Fruit fly (Drosophila melanogaster) ovary, adult (tissue): ENCODE results near the gene CG33128.

Experiments used
- CG17801 ChIP-seq: fragments of 200-800 bp; optimal IDR thresholded peaks from 2 replicates; lab custom pipeline; 2019; ENCODE audit warnings: missing biosample characterization, mild to moderate bottlenecking, missing genetic modification characterization, moderate library complexity; ENCODE audit not compliant: partially characterized antibody

CG33128 gene

dm6 chr2L:1522397-1522796 is 28.5 kb downstream of the CG33128 start, which contains the start of gene Or22b:
Gene Or22b (plus strand): TSS chr2L:1522697.
- TF ChIP-seq CG17801 (GFP tag; lab: Kevin White, UChicago), result no peak

DNA sequence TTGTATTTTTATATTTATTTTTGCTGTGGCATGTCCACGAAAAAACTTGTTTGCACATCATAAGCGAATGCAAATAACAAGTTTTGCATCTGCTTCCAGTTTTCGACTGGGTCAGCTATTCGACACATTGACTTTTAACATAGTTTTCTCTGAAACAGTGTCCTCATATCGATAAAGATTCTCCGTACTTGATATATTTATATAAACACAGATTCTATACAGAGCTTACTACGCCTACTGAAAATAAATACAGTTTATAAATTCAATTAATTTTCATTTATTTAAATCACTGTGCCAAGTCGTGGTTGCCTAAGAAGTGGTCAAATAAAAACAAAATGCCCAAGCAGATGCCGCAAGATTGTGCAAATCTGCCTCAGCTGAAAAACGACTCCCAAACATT is 41.4 kb downstream of the CG33128 start:
- no peak for TF ChIP-seq CG17801 (GFP tag; lab: Kevin White, UChicago)

DNA sequence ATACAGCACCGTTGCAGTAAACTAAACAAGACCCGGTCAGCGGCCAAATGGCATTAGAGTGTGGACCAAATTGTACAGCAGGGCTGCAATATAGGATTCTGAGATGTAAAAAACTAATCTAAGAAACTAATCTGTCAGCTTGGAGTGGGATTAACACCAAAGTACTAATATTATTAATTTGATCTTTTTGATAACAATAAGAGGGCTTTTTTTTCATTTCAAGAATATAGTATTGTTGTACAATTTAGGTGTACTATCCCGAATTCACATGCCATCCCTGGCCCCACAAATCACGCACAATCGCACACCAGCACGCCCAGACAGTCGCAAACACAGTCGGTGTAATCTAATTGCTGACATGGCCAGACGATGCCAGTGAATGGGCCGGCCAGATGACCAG is 44.3 kb downstream of the CG33128 start:
- TF ChIP-seq CG17801 (GFP tag; lab: Kevin White, UChicago), result no peak
